Fruit fly (Drosophila melanogaster) whole organism, embryonic: ENCODE measurements around the gene Dif.

Experiments used
- Atf6 ChIP-seq: fragments of 200-800 bp; sonication (Bioruptor generic); IDR thresholded peaks from 2 replicates; pipeline ENCODE4 v1.3.6; 2022; ENCODE audit warnings: missing biosample characterization, missing genetic modification characterization
- Bdp1 ChIP-seq: fragments of 200-800 bp; sonication (Bioruptor generic); optimal IDR thresholded peaks from 3 replicates; lab custom pipeline; 2016; ENCODE audit warnings: missing biosample characterization, missing genetic modification characterization
- CG10431 ChIP-seq: fragments of 200-800 bp; sonication (Bioruptor generic); optimal IDR thresholded peaks from 3 replicates; lab custom pipeline; 2018; ENCODE audit warnings: missing biosample characterization, mild to moderate bottlenecking, missing genetic modification characterization
- CG10543 ChIP-seq: fragments of 200-800 bp; sonication (Bioruptor generic); optimal IDR thresholded peaks from 3 replicates; lab custom pipeline; 2017; ENCODE audit warnings: missing biosample characterization, mild to moderate bottlenecking, missing genetic modification characterization, moderate library complexity
- CG15073 ChIP-seq: fragments of 200-800 bp; sonication (Bioruptor generic); optimal IDR thresholded peaks from 2 replicates; lab custom pipeline; 2016; ENCODE audit warnings: missing biosample characterization, missing genetic modification characterization
- CG1529 ChIP-seq: fragments of 200-800 bp; sonication (Bioruptor generic); optimal IDR thresholded peaks from 3 replicates; lab custom pipeline; 2018; ENCODE audit warnings: missing biosample characterization, missing genetic modification characterization
- CG17612 ChIP-seq: fragments of 200-800 bp; sonication (Bioruptor generic); IDR thresholded peaks from 2 replicates; pipeline ENCODE4 v1.3.6; 2022; ENCODE audit warnings: missing biosample characterization, missing genetic modification characterization
- CG18476 ChIP-seq: fragments of 200-800 bp; sonication (Bioruptor generic); optimal IDR thresholded peaks from 2 replicates; lab custom pipeline; 2016; ENCODE audit warnings: missing biosample characterization, mild to moderate bottlenecking, missing genetic modification characterization
- CG2116 ChIP-seq: fragments of 200-800 bp; sonication (Bioruptor generic); optimal IDR thresholded peaks from 3 replicates; lab custom pipeline; 2018; ENCODE audit warnings: missing biosample characterization, mild to moderate bottlenecking, missing genetic modification characterization
- CG2120 ChIP-seq: fragments of 200-800 bp; sonication (Bioruptor generic); optimal IDR thresholded peaks from 3 replicates; lab custom pipeline; 2016; ENCODE audit warnings: missing biosample characterization, missing genetic modification characterization
- CG32772 ChIP-seq: fragments of 200-800 bp; sonication (Bioruptor generic); IDR thresholded peaks from 2 replicates; pipeline ENCODE4 v1.3.6; 2022; ENCODE audit warnings: missing biosample characterization, missing genetic modification characterization
- CG34224 ChIP-seq: fragments of 200-800 bp; sonication (Bioruptor generic); IDR thresholded peaks from 3 replicates; pipeline ENCODE4 v1.3.6; 2022; ENCODE audit warnings: missing biosample characterization, missing genetic modification characterization; ENCODE audit not compliant: partially characterized antibody
- CG3726 ChIP-seq: fragments of 200-800 bp; sonication (Bioruptor generic); IDR thresholded peaks from 3 replicates; pipeline ENCODE4, ENCODE4 v1.3.6; 2022; ENCODE audit warnings: missing biosample characterization, missing genetic modification characterization
- CG4328 ChIP-seq: fragments of 200-800 bp; sonication (Bioruptor generic); optimal IDR thresholded peaks from 3 replicates; lab custom pipeline; 2017; ENCODE audit warnings: missing biosample characterization, missing genetic modification reagents, missing genetic modification characterization
- CG43689 ChIP-seq: fragments of 200-800 bp; sonication (Bioruptor generic); IDR thresholded peaks from 2 replicates; pipeline ENCODE4 v1.3.6; 2022; ENCODE audit warnings: missing biosample characterization, missing genetic modification characterization
- CG5245 ChIP-seq: fragments of 200-800 bp; sonication (Bioruptor generic); optimal IDR thresholded peaks from 3 replicates; lab custom pipeline; 2016; ENCODE audit warnings: missing biosample characterization, missing genetic modification characterization
- CG6765 ChIP-seq: fragments of 200-800 bp; sonication (Bioruptor generic); optimal IDR thresholded peaks from 3 replicates; lab custom pipeline; 2017; ENCODE audit warnings: missing biosample characterization, mild to moderate bottlenecking, missing genetic modification characterization
- CG7372 ChIP-seq: fragments of 200-800 bp; sonication (Bioruptor generic); IDR thresholded peaks from 2 replicates; pipeline ENCODE4 v1.3.6; 2022; ENCODE audit warnings: missing biosample characterization, missing genetic modification characterization
- CG8290 ChIP-seq, 3 experiments: fragments of 200-800 bp; sonication (Bioruptor generic); optimal IDR thresholded peaks; 2 replicates each; lab custom pipeline; 2016 to 2019; ENCODE audit warnings: missing biosample characterization in 3 of 3, missing genetic modification characterization in 3 of 3, mild to moderate bottlenecking in 2 of 3, moderate library complexity in 1 of 3
- CG9727 ChIP-seq: fragments of 200-800 bp; sonication (Bioruptor generic); optimal IDR thresholded peaks from 3 replicates; lab custom pipeline; 2017; ENCODE audit warnings: missing biosample characterization, mild to moderate bottlenecking, missing genetic modification characterization
- D19A ChIP-seq: fragments of 200-800 bp; optimal IDR thresholded peaks from 3 replicates; lab custom pipeline; 2019; ENCODE audit warnings: missing biosample characterization, mild to moderate bottlenecking, missing genetic modification characterization, moderate library complexity
- Dfd ChIP-seq, 2 experiments: fragments of >200 bp; optimal IDR thresholded peaks; 2 replicates each; lab custom pipeline; 2017; ENCODE audit warnings: missing biosample characterization in 2 of 2, missing genetic modification characterization in 2 of 2
- Dip2 ChIP-seq: fragments of 200-800 bp; sonication (Bioruptor generic); IDR thresholded peaks from 2 replicates; pipeline ENCODE4 v1.3.6; 2022; ENCODE audit warnings: missing biosample characterization, missing genetic modification characterization
- Dll ChIP-seq: fragments of 200-800 bp; sonication (Bioruptor generic); IDR thresholded peaks from 4 replicates; pipeline ENCODE4 v1.3.6; 2022; ENCODE audit warnings: missing biosample characterization, missing genetic modification characterization; ENCODE audit not compliant: partially characterized antibody
- E2f2 ChIP-seq: fragments of 200-800 bp; sonication (Bioruptor generic); IDR thresholded peaks from 2 replicates; pipeline ENCODE4 v1.3.6; 2022; ENCODE audit warnings: missing biosample characterization, missing genetic modification characterization
- Elba2 ChIP-seq: fragments of 200-800 bp; sonication (Bioruptor generic); optimal IDR thresholded peaks from 3 replicates; lab custom pipeline; 2016; ENCODE audit warnings: missing biosample characterization, missing genetic modification characterization
- Ets65A ChIP-seq: fragments of 200-800 bp; sonication (Bioruptor generic); peaks from one replicate; lab custom pipeline; 2016; ENCODE audit warnings: missing biosample characterization, missing genetic modification characterization
- Gug ChIP-seq: fragments of 200-800 bp; sonication (Bioruptor generic); IDR thresholded peaks from 4 replicates; pipeline ENCODE4 v1.3.6; 2022; ENCODE audit warnings: missing biosample characterization, missing genetic modification characterization
- HmgD ChIP-seq: fragments of 200-800 bp; sonication (Bioruptor generic); optimal IDR thresholded peaks from 3 replicates; lab custom pipeline; 2016; ENCODE audit warnings: missing biosample characterization, missing genetic modification characterization
- HmgZ ChIP-seq: fragments of 200-800 bp; sonication (Bioruptor generic); optimal IDR thresholded peaks from 2 replicates; lab custom pipeline; 2018; ENCODE audit warnings: missing biosample characterization, mild to moderate bottlenecking, missing genetic modification characterization
- NfI ChIP-seq: fragments of 200-800 bp; sonication (Bioruptor generic); optimal IDR thresholded peaks from 3 replicates; lab custom pipeline; 2018; ENCODE audit warnings: missing biosample characterization, mild to moderate bottlenecking, missing genetic modification characterization, moderate library complexity
- Scr ChIP-seq: fragments of 200-800 bp; sonication (Bioruptor generic); IDR thresholded peaks from 2 replicates; pipeline ENCODE4 v1.3.6; 2022; ENCODE audit warnings: missing biosample characterization, missing genetic modification characterization; ENCODE audit not compliant: partially characterized antibody
- Stat92E ChIP-seq, 3 experiments: fragments of >200 bp in 2 of 3; fragments of 200-800 bp in 1 of 3; sonication (Bioruptor generic) in 1 of 3; optimal IDR thresholded peaks; 2 replicates each; lab custom pipeline; 2017 to 2019; ENCODE audit warnings: missing biosample characterization in 3 of 3, missing genetic modification characterization in 3 of 3, mild to moderate bottlenecking in 1 of 3, moderate library complexity in 1 of 3
- Trl ChIP-seq, 3 experiments: fragments of >200 bp in 2 of 3; fragments of 200-800 bp in 1 of 3; sonication (Bioruptor generic) in 1 of 3; optimal IDR thresholded peaks; 2 replicates in 1 of 3; 3 replicates in 2 of 3; lab custom pipeline; 2016 to 2017; ENCODE audit warnings: missing biosample characterization in 1 of 3, missing genetic modification characterization in 1 of 3
- abd-A ChIP-seq: fragments of 200-800 bp; sonication (Bioruptor generic); optimal IDR thresholded peaks from 3 replicates; lab custom pipeline; 2019; ENCODE audit warnings: missing biosample characterization, mild to moderate bottlenecking, missing genetic modification characterization, moderate library complexity
- bowl ChIP-seq: fragments of 200-800 bp; sonication (Bioruptor generic); IDR thresholded peaks from 2 replicates; pipeline ENCODE4 v1.3.6; 2022; ENCODE audit warnings: missing biosample characterization, missing genetic modification characterization
- crp ChIP-seq, 2 experiments: fragments of 200-800 bp; sonication (Bioruptor generic); optimal IDR thresholded peaks; 2 replicates in 1 of 2; 3 replicates in 1 of 2; lab custom pipeline; 2017; ENCODE audit warnings: missing biosample characterization in 2 of 2, missing genetic modification characterization in 2 of 2, mild to moderate bottlenecking in 1 of 2, moderate library complexity in 1 of 2
- dati ChIP-seq: fragments of 200-800 bp; sonication (Bioruptor generic); IDR thresholded peaks from 2 replicates; pipeline ENCODE4 v1.3.6; 2022; ENCODE audit warnings: missing biosample characterization, missing genetic modification characterization
- dm ChIP-seq: fragments of 200-800 bp; sonication (Bioruptor generic); optimal IDR thresholded peaks from 3 replicates; lab custom pipeline; 2016; ENCODE audit warnings: missing biosample characterization, missing genetic modification characterization
- gsb-n ChIP-seq: fragments of 200-800 bp; sonication (Bioruptor generic); optimal IDR thresholded peaks from 3 replicates; lab custom pipeline; 2018; ENCODE audit warnings: missing biosample characterization, mild to moderate bottlenecking, missing genetic modification characterization
- gt ChIP-seq: fragments of 200-800 bp; sonication (Bioruptor generic); IDR thresholded peaks from 2 replicates; pipeline ENCODE4 v1.3.6; 2022; ENCODE audit warnings: missing biosample characterization, missing genetic modification characterization
- kah ChIP-seq: fragments of 200-800 bp; sonication (Bioruptor generic); optimal IDR thresholded peaks from 2 replicates; lab custom pipeline; 2018; ENCODE audit warnings: missing biosample characterization, mild to moderate bottlenecking, missing genetic modification characterization
- lilli ChIP-seq: fragments of 200-800 bp; sonication (Bioruptor generic); optimal IDR thresholded peaks from 3 replicates; lab custom pipeline; 2016; ENCODE audit warnings: missing biosample characterization, missing genetic modification characterization
- nerfin-1 ChIP-seq: fragments of 200-800 bp; sonication (Bioruptor generic); optimal IDR thresholded peaks from 3 replicates; lab custom pipeline; 2019; ENCODE audit warnings: missing biosample characterization, mild to moderate bottlenecking, missing genetic modification characterization, moderate library complexity
- oc ChIP-seq: fragments of 200-800 bp; sonication (Bioruptor generic); optimal IDR thresholded peaks from 2 replicates; lab custom pipeline; 2018; ENCODE audit warnings: missing biosample characterization, mild to moderate bottlenecking, missing genetic modification characterization, moderate library complexity
- org-1 ChIP-seq: fragments of 200-800 bp; sonication (Bioruptor generic); optimal IDR thresholded peaks from 2 replicates; lab custom pipeline; 2017; ENCODE audit warnings: missing biosample characterization, missing genetic modification characterization
- p53 ChIP-seq: fragments of 200-800 bp; sonication (Bioruptor generic); optimal IDR thresholded peaks from 2 replicates; lab custom pipeline; 2016; ENCODE audit warnings: missing biosample characterization, missing genetic modification characterization
- scrt ChIP-seq: fragments of 200-800 bp; sonication (Bioruptor generic); optimal IDR thresholded peaks from 2 replicates; lab custom pipeline; 2018; ENCODE audit warnings: missing biosample characterization, mild to moderate bottlenecking, missing genetic modification characterization, moderate library complexity
- sim ChIP-seq: fragments of 200-800 bp; sonication (Bioruptor generic); IDR thresholded peaks from 2 replicates; pipeline ENCODE4 v1.3.6; 2022; ENCODE audit warnings: missing biosample characterization, missing genetic modification characterization
- sna ChIP-seq: fragments of 200-800 bp; sonication (Bioruptor generic); IDR thresholded peaks from 2 replicates; pipeline ENCODE4 v1.3.6; 2022; ENCODE audit warnings: missing biosample characterization, missing genetic modification characterization; ENCODE audit not compliant: partially characterized antibody
- so ChIP-seq: fragments of 200-800 bp; sonication (Bioruptor generic); IDR thresholded peaks from 3 replicates; pipeline ENCODE4 v1.3.6; 2022; ENCODE audit warnings: missing biosample characterization, missing genetic modification characterization

Dif gene

DNA sequence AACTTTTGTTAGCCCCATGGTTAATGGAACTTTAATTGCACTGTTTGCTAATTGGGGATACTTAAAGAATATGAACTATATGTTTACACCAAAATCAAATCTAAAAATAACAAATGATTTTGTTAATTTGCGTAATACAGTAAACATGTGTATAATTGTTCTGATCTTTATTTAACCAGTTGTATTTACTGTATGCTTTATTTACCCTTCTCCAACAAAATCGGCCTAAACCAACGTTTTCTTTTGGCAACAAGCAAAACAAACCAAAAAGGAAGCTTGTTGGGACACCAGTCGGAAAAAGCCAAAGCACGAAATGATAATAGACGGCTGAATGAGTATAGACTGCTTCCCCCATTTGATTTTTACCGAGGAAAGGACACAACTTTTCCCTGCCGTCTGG is 37.7 kb upstream of the Dif start (continued):
- no peak for TF ChIP-seq Elba2 (GFP tag; lab: Kevin White, UChicago)
- TF ChIP-seq dati, result no peak
- TF ChIP-seq CG7372, result no peak
- peak; percentile 55 for TF ChIP-seq CG9727 (GFP tag; lab: Kevin White, UChicago)
- peak; percentile 13 for TF ChIP-seq CG2116 (GFP tag; lab: Kevin White, UChicago)
- TF ChIP-seq CG1529, result no peak
- no peak for TF ChIP-seq CG32772
- no peak for TF ChIP-seq nerfin-1 (tag; lab: Kevin White, UChicago)
- TF ChIP-seq Bdp1 (GFP tag; lab: Kevin White, UChicago), result peak; percentile 35
- TF ChIP-seq CG8290 (GFP tag; optimal IDR thresholded peaks at IDR 0.05; lab: Kevin White, UChicago), result no peak
- TF ChIP-seq CG8290 (tag; optimal IDR thresholded peaks at IDR 0.05; lab: Kevin White, UChicago), result peak in 1 of 2 experiments; percentile 95
- TF ChIP-seq sna (GFP tag; lab: Robert Waterston, UW), result no peak
- no peak for TF ChIP-seq E2f2 (GFP tag; lab: Robert Waterston, UW)
- TF ChIP-seq bowl (GFP tag; lab: Robert Waterston, UW), result no peak
- TF ChIP-seq Scr (GFP tag; lab: Robert Waterston, UW), result no peak
- TF ChIP-seq HmgZ, result peak; percentile 62
- TF ChIP-seq Atf6 (GFP tag; lab: Robert Waterston, UW), result peak; percentile 88
- TF ChIP-seq CG5245 (GFP tag; lab: Kevin White, UChicago), result no peak
- TF ChIP-seq kah (GFP tag; lab: Kevin White, UChicago), result no peak
- peak; percentile 69 for TF ChIP-seq CG10543 (GFP tag; lab: Kevin White, UChicago)
- TF ChIP-seq scrt (GFP tag; lab: Kevin White, UChicago), result peak; percentile 58
- TF ChIP-seq CG6765, result peak; percentile 77
- no peak for TF ChIP-seq crp (GFP tag; optimal IDR thresholded peaks at IDR 0.05; lab: Kevin White, UChicago)
- TF ChIP-seq CG15073, result no peak
- no peak for TF ChIP-seq gt (GFP tag; lab: Robert Waterston, UW)
- TF ChIP-seq so (GFP tag; lab: Robert Waterston, UW), result no peak; the same call in 2 of the 3 replicates
- TF ChIP-seq p53, result no peak
- no peak for TF ChIP-seq HmgD (GFP tag; lab: Kevin White, UChicago)
- no peak for TF ChIP-seq Gug (GFP tag; lab: Robert Waterston, UW)
- peak; percentile 61 for TF ChIP-seq org-1 (GFP tag; lab: Kevin White, UChicago)
- TF ChIP-seq lilli (GFP tag; lab: Kevin White, UChicago), result peak; percentile 8
- no peak for TF ChIP-seq Dll (GFP tag; lab: Robert Waterston, UW)
- no peak for TF ChIP-seq CG10431 (GFP tag; lab: Kevin White, UChicago)
- no peak for TF ChIP-seq Dip2
- no peak for TF ChIP-seq CG3726 (GFP tag; lab: Robert Waterston, UW)
- TF ChIP-seq oc, result no peak
- no peak for TF ChIP-seq Dfd (GFP tag; optimal IDR thresholded peaks at IDR 0.05; lab: Kevin White, UChicago)
- no peak for TF ChIP-seq Stat92E (GFP tag; optimal IDR thresholded peaks at IDR 0.05; lab: Kevin White, UChicago)
- no peak for TF ChIP-seq CG4328 (GFP tag; lab: Kevin White, UChicago)
- no peak for TF ChIP-seq Ets65A (GFP tag; lab: Kevin White, UChicago)
- TF ChIP-seq gsb-n (tag; lab: Kevin White, UChicago), result no peak
- no peak for TF ChIP-seq CG43689
- TF ChIP-seq CG2120, result peak; percentile 83
- no peak for TF ChIP-seq Trl (optimal IDR thresholded peaks at IDR 0.05; lab: Kevin White, UChicago)
- TF ChIP-seq Trl (GFP tag; optimal IDR thresholded peaks at IDR 0.05; lab: Kevin White, UChicago), result peak; percentile 74
- no peak for TF ChIP-seq abd-A (tag; lab: Kevin White, UChicago)
- no peak for TF ChIP-seq dm (GFP tag; lab: Kevin White, UChicago)
- TF ChIP-seq CG34224 (GFP tag; lab: Robert Waterston, UW), result no peak
- no peak for TF ChIP-seq D19A (tag; lab: Kevin White, UChicago)
- TF ChIP-seq NfI (GFP tag; lab: Kevin White, UChicago), result peak; percentile 60
- no peak for TF ChIP-seq sim (GFP tag; lab: Robert Waterston, UW)
- peak; percentile 44; the same call in 1 of the 2 replicates for TF ChIP-seq CG17612
- TF ChIP-seq CG18476 (GFP tag; lab: Kevin White, UChicago), result peak; percentile 19
